Fruit fly (Drosophila melanogaster) whole organism, embryonic: ENCODE data around the gene CG3198.

Source experiments
- Asciz ChIP-seq: fragments of 200-800 bp; sonication (Bioruptor generic); optimal IDR thresholded peaks from 2 replicates; lab custom pipeline; 2017; ENCODE audit warnings: missing biosample characterization, mild to moderate bottlenecking, missing genetic modification characterization, missing genetic modification reagents
- BEAF-32 ChIP-seq: fragments of 200-800 bp; sonication (Bioruptor generic); optimal IDR thresholded peaks from 3 replicates; lab custom pipeline; 2017; ENCODE audit warnings: missing biosample characterization, missing genetic modification characterization, mild to moderate bottlenecking, moderate library complexity, missing genetic modification reagents
- CG10267 ChIP-seq: fragments of 200-800 bp; sonication (Bioruptor generic); optimal IDR thresholded peaks from 2 replicates; lab custom pipeline; 2018; ENCODE audit warnings: missing biosample characterization, mild to moderate bottlenecking, missing genetic modification characterization, moderate library complexity
- CG11723 ChIP-seq: fragments of 200-800 bp; sonication (Bioruptor generic); optimal IDR thresholded peaks from 2 replicates; lab custom pipeline; 2017; ENCODE audit warnings: missing biosample characterization, mild to moderate bottlenecking, missing genetic modification characterization
- CG1233 ChIP-seq: fragments of 200-800 bp; sonication (Bioruptor generic); optimal IDR thresholded peaks from 4 replicates; lab custom pipeline; 2018; ENCODE audit warnings: missing biosample characterization, mild to moderate bottlenecking, missing genetic modification characterization
- CG13624 ChIP-seq: fragments of 200-800 bp; sonication (Bioruptor generic); optimal IDR thresholded peaks from 2 replicates; lab custom pipeline; 2016; ENCODE audit warnings: missing biosample characterization, missing genetic modification characterization
- CG14050 ChIP-seq: fragments of 200-800 bp; sonication (Bioruptor generic); IDR thresholded peaks from 3 replicates; pipeline ENCODE4 v1.3.6; 2022; ENCODE audit warnings: missing biosample characterization, missing genetic modification characterization
- CG14710 ChIP-seq: fragments of 200-800 bp; sonication (Bioruptor generic); optimal IDR thresholded peaks from 3 replicates; lab custom pipeline; 2019; ENCODE audit warnings: missing biosample characterization, mild to moderate bottlenecking, missing genetic modification characterization, moderate library complexity
- CG14860 ChIP-seq: fragments of 200-800 bp; sonication (Bioruptor generic); IDR thresholded peaks from 3 replicates; pipeline ENCODE4 v1.3.6; 2022; ENCODE audit warnings: missing biosample characterization, missing genetic modification characterization; ENCODE audit not compliant: partially characterized antibody
- CG18476 ChIP-seq: fragments of 200-800 bp; sonication (Bioruptor generic); optimal IDR thresholded peaks from 2 replicates; lab custom pipeline; 2016; ENCODE audit warnings: missing biosample characterization, mild to moderate bottlenecking, missing genetic modification characterization
- CG18764 ChIP-seq: fragments of 200-800 bp; sonication (Bioruptor generic); optimal IDR thresholded peaks from 3 replicates; lab custom pipeline; 2016; ENCODE audit warnings: missing biosample characterization, missing genetic modification characterization
- CG2678 ChIP-seq: fragments of 200-800 bp; sonication (Bioruptor generic); optimal IDR thresholded peaks from 3 replicates; lab custom pipeline; 2019; ENCODE audit warnings: missing biosample characterization, mild to moderate bottlenecking, missing genetic modification characterization, moderate library complexity
- CG30431 ChIP-seq: fragments of 200-800 bp; sonication (Bioruptor generic); optimal IDR thresholded peaks from 2 replicates; lab custom pipeline; 2017; ENCODE audit warnings: missing biosample characterization, missing genetic modification characterization
- CG3281 ChIP-seq: fragments of 200-800 bp; sonication (Bioruptor generic); optimal IDR thresholded peaks from 3 replicates; lab custom pipeline; 2017; ENCODE audit warnings: missing biosample characterization, mild to moderate bottlenecking, missing genetic modification characterization
- CG4282 ChIP-seq: fragments of 200-800 bp; sonication (Bioruptor generic); optimal IDR thresholded peaks from 2 replicates; lab custom pipeline; 2016; ENCODE audit warnings: missing biosample characterization, missing genetic modification characterization
- CG6175 ChIP-seq: fragments of 200-800 bp; sonication (Bioruptor generic); IDR thresholded peaks from 3 replicates; pipeline ENCODE4 v1.3.6; 2022; ENCODE audit warnings: missing biosample characterization, missing genetic modification characterization
- CG9609 ChIP-seq: fragments of 200-800 bp; sonication (Bioruptor generic); optimal IDR thresholded peaks from 3 replicates; lab custom pipeline; 2016; ENCODE audit warnings: missing biosample characterization, missing genetic modification characterization
- D ChIP-seq, 2 experiments: fragments of 200-800 bp in 1 of 2; fragments of >200 bp in 1 of 2; sonication (Bioruptor generic) in 1 of 2; optimal IDR thresholded peaks; 2 replicates in 1 of 2; 3 replicates in 1 of 2; lab custom pipeline; 2017; ENCODE audit warnings: mild to moderate bottlenecking in 1 of 2, missing biosample characterization in 1 of 2, missing genetic modification characterization in 1 of 2, missing genetic modification reagents in 1 of 2
- Dbx ChIP-seq: fragments of 200-800 bp; sonication (Bioruptor generic); IDR thresholded peaks from 3 replicates; pipeline ENCODE4 v1.3.6; 2022; ENCODE audit warnings: missing biosample characterization, missing genetic modification characterization
- Eip74EF ChIP-seq, 2 experiments: fragments of 200-800 bp in 1 of 2; fragments of >200 bp in 1 of 2; sonication (Bioruptor generic) in 1 of 2; optimal IDR thresholded peaks; 2 replicates each; lab custom pipeline; 2017 to 2019; ENCODE audit warnings: missing biosample characterization in 2 of 2, missing genetic modification characterization in 2 of 2, mild to moderate bottlenecking in 1 of 2, moderate library complexity in 1 of 2
- Gug ChIP-seq: fragments of 200-800 bp; sonication (Bioruptor generic); IDR thresholded peaks from 4 replicates; pipeline ENCODE4 v1.3.6; 2022; ENCODE audit warnings: missing biosample characterization, missing genetic modification characterization
- HLHmδ ChIP-seq: fragments of 200-800 bp; sonication (Bioruptor generic); optimal IDR thresholded peaks from 2 replicates; lab custom pipeline; 2018; ENCODE audit warnings: missing biosample characterization, mild to moderate bottlenecking, missing genetic modification characterization, moderate library complexity
- NK7.1 ChIP-seq: fragments of 200-800 bp; sonication (Bioruptor generic); optimal IDR thresholded peaks from 3 replicates; lab custom pipeline; 2016; ENCODE audit warnings: missing biosample characterization, missing genetic modification characterization
- Oaz ChIP-seq: fragments of 200-800 bp; sonication (Bioruptor generic); IDR thresholded peaks from 2 replicates; pipeline ENCODE4 v1.3.6; 2022; ENCODE audit warnings: missing biosample characterization, missing genetic modification characterization
- Opbp ChIP-seq: fragments of 200-800 bp; sonication (Bioruptor generic); IDR thresholded peaks from 3 replicates; pipeline ENCODE4 v1.3.6; 2022; ENCODE audit warnings: missing biosample characterization, missing genetic modification characterization; ENCODE audit not compliant: partially characterized antibody
- Rfx ChIP-seq: fragments of 200-800 bp; sonication (Bioruptor generic); IDR thresholded peaks from 2 replicates; pipeline ENCODE4 v1.3.6; 2022; ENCODE audit warnings: missing biosample characterization, missing genetic modification characterization
- Scr ChIP-seq: fragments of 200-800 bp; sonication (Bioruptor generic); IDR thresholded peaks from 2 replicates; pipeline ENCODE4 v1.3.6; 2022; ENCODE audit warnings: missing biosample characterization, missing genetic modification characterization; ENCODE audit not compliant: partially characterized antibody
- Ssrp ChIP-seq: fragments of 200-800 bp; sonication (Bioruptor generic); optimal IDR thresholded peaks from 2 replicates; lab custom pipeline; 2018; ENCODE audit warnings: missing biosample characterization, mild to moderate bottlenecking, missing genetic modification characterization, moderate library complexity
- TFAM ChIP-seq: fragments of 200-800 bp; sonication (Bioruptor generic); optimal IDR thresholded peaks from 2 replicates; lab custom pipeline; 2017; ENCODE audit warnings: missing biosample characterization, missing genetic modification characterization, inconsistent platforms
- amos ChIP-seq: fragments of 200-800 bp; sonication (Bioruptor generic); IDR thresholded peaks from 2 replicates; pipeline ENCODE4 v1.3.6; 2022; ENCODE audit warnings: missing biosample characterization, missing genetic modification characterization; ENCODE audit not compliant: partially characterized antibody
- bab2 ChIP-seq: fragments of 200-800 bp; sonication (Bioruptor generic); optimal IDR thresholded peaks from 2 replicates; lab custom pipeline; 2016; ENCODE audit warnings: missing biosample characterization, missing genetic modification characterization
- bsh ChIP-seq, 2 experiments: fragments of 200-800 bp; sonication (Bioruptor generic); optimal IDR thresholded peaks; 2 replicates each; lab custom pipeline; 2017 to 2018; ENCODE audit warnings: mild to moderate bottlenecking in 2 of 2, missing biosample characterization in 2 of 2, missing genetic modification characterization in 2 of 2, moderate library complexity in 1 of 2
- corto ChIP-seq: fragments of 200-800 bp; sonication (Bioruptor generic); optimal IDR thresholded peaks from 2 replicates; lab custom pipeline; 2016; ENCODE audit warnings: missing biosample characterization, mild to moderate bottlenecking, missing genetic modification characterization, moderate library complexity
- emc ChIP-seq: fragments of 200-800 bp; sonication (Bioruptor generic); optimal IDR thresholded peaks from 2 replicates; lab custom pipeline; 2016; ENCODE audit warnings: missing biosample characterization, missing genetic modification characterization
- eve ChIP-seq, 2 experiments: fragments of >200 bp; optimal IDR thresholded peaks; 2 replicates each; lab custom pipeline; 2017; ENCODE audit warnings: missing biosample characterization in 2 of 2, missing genetic modification characterization in 2 of 2
- gfzf ChIP-seq: fragments of 200-800 bp; sonication (Bioruptor generic); optimal IDR thresholded peaks from 2 replicates; lab custom pipeline; 2016; ENCODE audit warnings: missing biosample characterization, mild to moderate bottlenecking, missing genetic modification characterization, moderate library complexity
- lola ChIP-seq, 3 experiments: fragments of >200 bp in 2 of 3; fragments of 200-800 bp in 1 of 3; sonication (Bioruptor generic) in 1 of 3; optimal IDR thresholded peaks; 2 replicates each; lab custom pipeline; 2017 to 2019; ENCODE audit warnings: missing biosample characterization in 3 of 3, missing genetic modification characterization in 3 of 3, mild to moderate bottlenecking in 1 of 3, moderate library complexity in 1 of 3
- prd ChIP-seq, 3 experiments: fragments of >200 bp in 2 of 3; fragments of 200-800 bp in 1 of 3; sonication (Bioruptor generic) in 1 of 3; optimal IDR thresholded peaks in 2 of 3; IDR thresholded peaks in 1 of 3; 2 replicates in 2 of 3; 3 replicates in 1 of 3; pipeline versions ENCODE4 v1.3.6 to Lab custom; 2017 to 2022; ENCODE audit warnings: missing biosample characterization in 1 of 3, missing genetic modification characterization in 1 of 3
- ro ChIP-seq: fragments of 200-800 bp; sonication (Bioruptor generic); IDR thresholded peaks from 2 replicates; pipeline ENCODE4 v1.3.6; 2022; ENCODE audit warnings: missing biosample characterization, missing genetic modification characterization
- run ChIP-seq: fragments of 200-800 bp; sonication (Bioruptor generic); optimal IDR thresholded peaks from 3 replicates; lab custom pipeline; 2018; ENCODE audit warnings: missing biosample characterization, mild to moderate bottlenecking, missing genetic modification characterization
- sens ChIP-seq: fragments of 200-800 bp; sonication (Bioruptor generic); peaks from one replicate; lab custom pipeline; 2016; ENCODE audit warnings: missing biosample characterization, missing genetic modification characterization
- slbo ChIP-seq: fragments of 200-800 bp; sonication (Bioruptor generic); IDR thresholded peaks from 2 replicates; pipeline ENCODE4 v1.3.6; 2022; ENCODE audit warnings: missing biosample characterization, missing genetic modification characterization
- tin ChIP-seq: fragments of 200-800 bp; sonication (Bioruptor generic); optimal IDR thresholded peaks from 3 replicates; lab custom pipeline; 2016; ENCODE audit warnings: missing biosample characterization, missing genetic modification characterization
- tio ChIP-seq: fragments of 200-800 bp; sonication (Bioruptor generic); optimal IDR thresholded peaks from 2 replicates; lab custom pipeline; 2017; ENCODE audit warnings: missing biosample characterization, missing genetic modification characterization, inconsistent platforms
- unc-4 ChIP-seq: fragments of 200-800 bp; sonication (Bioruptor generic); IDR thresholded peaks from 2 replicates; pipeline ENCODE4 v1.3.6; 2022; ENCODE audit warnings: missing biosample characterization, missing genetic modification characterization; ENCODE audit not compliant: partially characterized antibody
- vfl ChIP-seq: fragments of 200-800 bp; sonication (Bioruptor generic); optimal IDR thresholded peaks from 2 replicates; lab custom pipeline; 2016; ENCODE audit warnings: missing biosample characterization, missing genetic modification characterization
- vnd ChIP-seq: fragments of 200-800 bp; sonication (Bioruptor generic); IDR thresholded peaks from 3 replicates; pipeline ENCODE4 v1.3.6; 2022; ENCODE audit warnings: missing biosample characterization, missing genetic modification characterization; ENCODE audit not compliant: partially characterized antibody
- wdn ChIP-seq: fragments of 200-800 bp; sonication (Bioruptor generic); IDR thresholded peaks from 2 replicates; pipeline ENCODE4 v1.3.6; 2022; ENCODE audit warnings: missing biosample characterization, missing genetic modification characterization

Gene CG3198

DNA sequence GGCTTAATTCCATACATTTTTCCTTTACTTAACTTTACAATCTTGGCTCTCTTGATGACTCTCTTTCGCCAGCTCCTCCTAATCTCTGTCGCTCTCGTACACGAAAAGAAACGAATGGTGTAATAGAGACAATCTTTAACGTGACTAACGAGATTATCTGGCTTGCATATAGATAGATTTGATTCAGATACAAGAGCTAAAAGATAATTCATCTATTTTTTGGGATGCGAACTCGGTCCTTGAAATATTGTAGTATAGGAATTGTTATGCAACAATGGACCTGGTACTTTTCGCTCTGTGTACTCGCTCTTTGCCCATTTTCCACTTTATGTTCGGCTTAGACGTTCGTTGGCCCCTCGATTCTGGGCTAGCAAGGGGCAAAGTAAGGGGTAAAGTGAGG, 37.5 kb upstream of the CG3198 start (continued):
- TF ChIP-seq CG1233 (GFP tag; lab: Kevin White, UChicago) (peak; percentile 77), corto (GFP tag; lab: Kevin White, UChicago) (peak; percentile 45), eve (GFP tag; optimal IDR thresholded peaks at IDR 0.05; lab: Kevin White, UChicago) (peak in 1 of 2 experiments; percentile 90), run (tag; lab: Kevin White, UChicago) (peak; percentile 49), Dbx (GFP tag; lab: Robert Waterston, UW) (peak; percentile 65; the same call in 2 of the 3 replicates), HLHmδ (GFP tag; lab: Kevin White, UChicago) (no peak), Opbp (GFP tag; lab: Robert Waterston, UW) (no peak), Oaz (GFP tag; lab: Robert Waterston, UW) (0 out of 2 replicates have a peak, but pooled peaks have one; percentile 12), CG2678 (tag; lab: Kevin White, UChicago) (peak; percentile 90), D (optimal IDR thresholded peaks at IDR 0.05; lab: Kevin White, UChicago) (no peak), D (GFP tag; optimal IDR thresholded peaks at IDR 0.05; lab: Kevin White, UChicago) (peak; percentile 70), CG4282 (GFP tag; lab: Kevin White, UChicago) (peak; percentile 18), Gug (GFP tag; lab: Robert Waterston, UW) (peak; percentile 53; the same call in 3 of the 4 replicates), CG14050 (peak; percentile 66), unc-4 (no peak), Eip74EF (GFP tag; optimal IDR thresholded peaks at IDR 0.05; lab: Kevin White, UChicago) (peak in 1 of 2 experiments; percentile 79), ro (GFP tag; lab: Robert Waterston, UW) (no peak), CG11723 (GFP tag; lab: Kevin White, UChicago) (peak; percentile 58), slbo (GFP tag; lab: Robert Waterston, UW) (peak; percentile 82), bsh (GFP tag; optimal IDR thresholded peaks at IDR 0.05; lab: Kevin White, UChicago) (peak; percentile 86 to 87), prd (optimal IDR thresholded peaks at IDR 0.05; lab: Kevin White, UChicago) (no peak), prd (GFP tag; IDR thresholded peaks at IDR 0.05; lab: Robert Waterston, UW) (peak; percentile 79), lola (GFP tag; optimal IDR thresholded peaks at IDR 0.05; lab: Kevin White, UChicago) (peak in 1 of 3 experiments; percentile 63), bab2 (GFP tag; lab: Kevin White, UChicago) (peak; percentile 79), amos (GFP tag; lab: Robert Waterston, UW) (no peak), CG14860 (no peak), gfzf (GFP tag; lab: Kevin White, UChicago) (no peak), TFAM (GFP tag; lab: Kevin White, UChicago) (peak; percentile 24), CG6175 (GFP tag; lab: Robert Waterston, UW) (no peak), CG18476 (GFP tag; lab: Kevin White, UChicago) (peak; percentile 66), sens (GFP tag; lab: Kevin White, UChicago) (peak; percentile 96), CG18764 (GFP tag; lab: Kevin White, UChicago) (peak; percentile 58), Ssrp (tag; lab: Kevin White, UChicago) (peak; percentile 66), NK7.1 (GFP tag; lab: Kevin White, UChicago) (peak; percentile 61), CG13624 (GFP tag; lab: Kevin White, UChicago) (peak; percentile 81), CG10267 (tag; lab: Kevin White, UChicago) (peak; percentile 72), Rfx (peak; percentile 85), tin (GFP tag; lab: Kevin White, UChicago) (peak; percentile 66), CG14710 (tag; lab: Kevin White, UChicago) (peak; percentile 69), CG9609 (GFP tag; lab: Kevin White, UChicago) (peak; percentile 73), CG3281 (GFP tag; lab: Kevin White, UChicago) (peak; percentile 81), emc (GFP tag; lab: Kevin White, UChicago) (peak; percentile 43), wdn (GFP tag; lab: Robert Waterston, UW) (peak; percentile 75), CG30431 (peak; percentile 54), Asciz (peak; percentile 24), tio (GFP tag; lab: Kevin White, UChicago) (peak; percentile 47), vfl (GFP tag; lab: Kevin White, UChicago) (peak; percentile 49), vnd (GFP tag; lab: Robert Waterston, UW) (no peak), Scr (GFP tag; lab: Robert Waterston, UW) (no peak), BEAF-32 (no peak)
